Worm (Caenorhabditis elegans): ENCODE measurements around the gene F42A9.6.

F42A9.6 gene

DNA sequence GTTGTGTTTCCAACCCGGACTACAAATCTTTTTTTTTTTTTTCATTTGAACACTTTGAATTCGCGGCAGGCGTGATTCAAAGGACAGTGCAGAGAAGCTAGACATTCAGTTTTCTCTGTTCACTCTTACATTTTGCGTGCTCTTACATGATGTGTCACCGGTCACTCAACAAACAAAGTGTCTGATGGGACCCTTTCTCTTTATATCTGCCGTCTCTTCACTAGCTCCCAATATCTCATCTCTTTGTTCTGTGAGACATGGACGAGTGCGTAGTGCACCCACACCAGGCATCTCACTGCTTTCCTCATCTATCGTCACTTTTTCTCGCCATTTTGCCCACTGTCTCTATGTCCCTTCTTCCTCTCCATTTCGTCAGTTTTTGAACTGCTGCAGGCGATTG is 22.0 kb upstream of the F42A9.6 start:
- TF ChIP-seq nfya-1 (tag; optimal IDR thresholded peaks at IDR 0.05; ENCODE audit: insufficient read depth): peak; percentile 49
- TF ChIP-seq nhr-23 (tag; optimal IDR thresholded peaks at IDR 0.05): no peak
- TF ChIP-seq nhr-237 (tag; optimal IDR thresholded peaks at IDR 0.05): no peak
- TF ChIP-seq ceh-9 (tag; optimal IDR thresholded peaks at IDR 0.05): no peak
- peak; percentile 75 for TF ChIP-seq lin-39 (tag; optimal IDR thresholded peaks at IDR 0.05)
- TF ChIP-seq nhr-11 (tag; optimal IDR thresholded peaks at IDR 0.05): no peak
- TF ChIP-seq nhr-28 (tag; optimal IDR thresholded peaks at IDR 0.05): no peak
- TF ChIP-seq ztf-11 (tag; optimal IDR thresholded peaks at IDR 0.05): no peak
- TF ChIP-seq ama-1 (optimal IDR thresholded peaks at IDR 0.05): peak; percentile 20
- peak; percentile 14 for TF ChIP-seq elt-1 (tag; optimal IDR thresholded peaks at IDR 0.05)
- TF ChIP-seq nhr-12 (tag; optimal IDR thresholded peaks at IDR 0.05): no peak
- no peak for TF ChIP-seq elt-3 (tag; optimal IDR thresholded peaks at IDR 0.05)
- TF ChIP-seq jun-1 (tag; optimal IDR thresholded peaks at IDR 0.05): peak; percentile 59
- no peak for TF ChIP-seq nhr-77 (tag; optimal IDR thresholded peaks at IDR 0.05)
- peak; percentile 11 for TF ChIP-seq R02D3.7 (tag; optimal IDR thresholded peaks at IDR 0.05)
- TF ChIP-seq unc-62 (GFP tag; optimal IDR thresholded peaks at IDR 0.05): peak; percentile 95
- TF ChIP-seq mml-1 (tag; optimal IDR thresholded peaks at IDR 0.05): no peak
- TF ChIP-seq lin-15B (tag; optimal IDR thresholded peaks at IDR 0.05): peak; percentile 59
- peak; percentile 80 for TF ChIP-seq hmg-11 (tag; optimal IDR thresholded peaks at IDR 0.05)
- TF ChIP-seq nhr-43 (tag; optimal IDR thresholded peaks at IDR 0.05; ENCODE audit: poor library complexity, severe bottlenecking): no peak
- peak; percentile 54 for TF ChIP-seq ceh-82 (tag; optimal IDR thresholded peaks at IDR 0.05)
- peak; percentile 23 for TF ChIP-seq fos-1 (tag; optimal IDR thresholded peaks at IDR 0.05)
- no peak for TF ChIP-seq nhr-67 (tag; optimal IDR thresholded peaks at IDR 0.05)
- no peak for TF ChIP-seq nhr-76 (tag; optimal IDR thresholded peaks at IDR 0.05)
- no peak for TF ChIP-seq skn-1 (tag; optimal IDR thresholded peaks at IDR 0.05)
- peak; percentile 26 for TF ChIP-seq zag-1 (tag; optimal IDR thresholded peaks at IDR 0.05)
- TF ChIP-seq ceh-16 (tag; optimal IDR thresholded peaks at IDR 0.05): no peak
- TF ChIP-seq elt-2 (tag; optimal IDR thresholded peaks at IDR 0.05): no peak
- peak; percentile 29 for TF ChIP-seq pqm-1 (tag; optimal IDR thresholded peaks at IDR 0.05)
- no peak for TF ChIP-seq lsy-12 (tag; optimal IDR thresholded peaks at IDR 0.05)
- TF ChIP-seq pha-4 (tag; optimal IDR thresholded peaks at IDR 0.05): peak; percentile 40
- TF ChIP-seq egl-27 (tag; optimal IDR thresholded peaks at IDR 0.05): no peak
- peak; percentile 17 for TF ChIP-seq ceh-28 (tag; optimal IDR thresholded peaks at IDR 0.05)
- no peak for TF ChIP-seq unc-39 (tag; optimal IDR thresholded peaks at IDR 0.05)

DNA sequence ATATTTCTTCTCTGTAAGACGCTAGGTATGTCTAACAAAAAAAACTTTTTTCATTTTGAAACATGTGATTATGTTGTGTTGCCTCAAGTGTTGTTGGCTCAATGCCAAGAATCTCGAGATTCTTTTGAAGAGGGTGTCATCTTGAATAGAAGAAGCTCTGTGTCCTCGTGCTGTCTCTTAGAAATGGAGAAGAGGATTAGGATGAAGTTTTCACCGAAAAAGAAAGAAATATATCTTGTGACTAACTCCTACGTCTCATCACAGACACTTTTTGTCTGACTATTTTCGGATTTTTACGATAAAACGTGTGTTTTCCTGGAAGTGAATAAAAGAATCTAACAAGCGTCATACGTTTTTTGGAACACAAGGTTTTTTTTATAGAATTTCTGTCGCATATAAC is 21.4 kb upstream of the F42A9.6 start:
- TF ChIP-seq nhr-12 (tag; optimal IDR thresholded peaks at IDR 0.05) (no peak), nfya-1 (tag; optimal IDR thresholded peaks at IDR 0.05; ENCODE audit: insufficient read depth) (peak; percentile 12)

DNA sequence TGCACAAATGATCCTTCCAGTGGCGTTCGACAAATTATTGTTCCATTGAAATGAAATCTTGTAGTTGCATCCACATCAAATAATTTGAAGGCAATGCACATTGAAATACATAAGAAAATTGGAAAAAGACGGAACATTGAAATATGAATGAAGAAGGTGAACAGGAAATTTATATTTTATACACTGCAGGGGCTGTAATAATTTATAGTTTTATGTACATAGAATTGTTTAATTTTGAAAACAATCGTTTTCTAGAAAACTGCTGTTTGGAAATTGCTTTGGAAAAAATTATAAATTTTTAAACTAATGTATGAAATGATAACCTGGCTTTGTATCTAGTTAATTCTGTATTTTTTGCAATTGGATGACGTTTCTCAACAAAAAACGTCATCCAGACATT is 13.7 kb upstream of the F42A9.6 start, which contains the start of gene Y59H11AR.3:
Gene Y59H11AR.3 (minus strand): TSS at position 101 of the 400 bp plus-strand sequence.
- TF ChIP-seq elt-1 (tag; optimal IDR thresholded peaks at IDR 0.05): no peak
- TF ChIP-seq nhr-76 (tag; optimal IDR thresholded peaks at IDR 0.05): no peak

DNA sequence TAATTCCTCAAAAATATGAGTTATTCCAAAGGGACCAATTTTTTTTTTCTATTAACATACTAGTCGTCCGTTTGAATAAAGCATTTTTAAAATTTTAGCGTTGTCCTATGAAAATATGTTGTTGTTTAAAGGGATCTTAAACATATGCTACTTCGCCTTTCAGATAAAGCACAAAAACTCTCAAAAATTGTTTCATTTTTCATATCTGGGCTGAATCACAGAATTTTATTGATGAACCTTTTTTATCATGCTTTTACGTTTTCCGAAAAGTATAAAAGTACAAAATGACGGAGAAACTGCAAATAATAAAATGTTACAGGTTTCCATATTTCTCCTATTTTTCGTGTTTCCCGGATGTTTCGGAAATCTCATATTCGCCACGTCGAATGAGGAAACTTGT is 13.3 kb upstream of the F42A9.6 start, which contains the start of gene clec-181:
Gene clec-181 (plus strand): TSS at position 301 of the 400 bp plus-strand sequence.
- TF ChIP-seq hmg-11 (tag; optimal IDR thresholded peaks at IDR 0.05): no peak

DNA sequence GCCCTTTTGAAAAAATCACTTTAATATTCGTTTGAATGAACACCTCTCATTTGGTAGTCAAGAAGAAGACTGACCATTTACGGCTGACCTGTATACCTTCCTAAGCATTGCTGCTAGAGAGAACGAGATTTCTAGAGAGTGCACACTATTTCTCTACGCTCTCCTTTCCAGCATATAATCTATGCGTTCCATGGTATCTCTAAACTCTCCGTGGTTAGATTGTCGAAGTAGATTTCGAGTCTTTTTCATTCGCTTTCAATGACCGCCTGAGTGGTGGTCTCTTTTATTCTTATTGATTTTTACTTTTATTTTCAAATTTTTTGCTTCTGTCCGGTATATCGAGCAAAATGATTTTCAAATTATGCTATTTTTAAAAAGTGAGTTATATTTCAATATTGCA is 11.5 kb upstream of the F42A9.6 start:
- TF ChIP-seq nhr-77 (tag; optimal IDR thresholded peaks at IDR 0.05) (no peak), nfya-1 (tag; optimal IDR thresholded peaks at IDR 0.05; ENCODE audit: insufficient read depth) (peak; percentile 57), nhr-76 (tag; optimal IDR thresholded peaks at IDR 0.05) (no peak), mdl-1 (tag; optimal IDR thresholded peaks at IDR 0.05) (no peak), ztf-4 (tag; optimal IDR thresholded peaks at IDR 0.05) (no peak), lsy-12 (tag; optimal IDR thresholded peaks at IDR 0.05) (no peak), sea-2 (GFP tag; optimal IDR thresholded peaks at IDR 0.05) (no peak), nhr-23 (tag; optimal IDR thresholded peaks at IDR 0.05) (peak; percentile 39), pqm-1 (tag; optimal IDR thresholded peaks at IDR 0.05) (no peak), nhr-237 (tag; optimal IDR thresholded peaks at IDR 0.05) (no peak), hmg-11 (tag; optimal IDR thresholded peaks at IDR 0.05) (peak; percentile 51), ceh-28 (tag; optimal IDR thresholded peaks at IDR 0.05) (no peak), mml-1 (tag; optimal IDR thresholded peaks at IDR 0.05) (no peak), fos-1 (tag; optimal IDR thresholded peaks at IDR 0.05) (no peak), pha-4 (tag; optimal IDR thresholded peaks at IDR 0.05) (peak; percentile 32), nhr-28 (tag; optimal IDR thresholded peaks at IDR 0.05) (no peak), ZK546.5 (tag; optimal IDR thresholded peaks at IDR 0.05) (no peak), lin-39 (tag; optimal IDR thresholded peaks at IDR 0.05) (no peak), nhr-12 (tag; optimal IDR thresholded peaks at IDR 0.05) (no peak), egl-5 (tag; optimal IDR thresholded peaks at IDR 0.05) (no peak)
